Worm (Caenorhabditis elegans): ENCODE measurements around the gene F17H10.4.

Gene F17H10.4

ce11 chrX:13141440-13141839 lies 15.1 kb upstream of the F17H10.4 start, which contains the start of gene F09A5.3 (continued):
- TF ChIP-seq pha-4 (GFP tag; IDR thresholded peaks at IDR 0.05) (no peak), pha-4 (tag; optimal IDR thresholded peaks at IDR 0.05) (no peak), Y105C5A.15 (GFP tag; IDR thresholded peaks at IDR 0.05) (no peak), dmd-8 (GFP tag; IDR thresholded peaks at IDR 0.05) (no peak), snpc-4 (tag; optimal IDR thresholded peaks at IDR 0.05) (no peak), unc-62 (GFP tag; optimal IDR thresholded peaks at IDR 0.05 in 1 of 2) (peak in 1 of 2 experiments; percentile 99), unc-62 (tag; optimal IDR thresholded peaks at IDR 0.05) (no peak), F10B5.3 (tag; optimal IDR thresholded peaks at IDR 0.05) (peak; percentile 8), vab-7 (GFP tag; IDR thresholded peaks at IDR 0.05) (no peak), ceh-62 (tag; optimal IDR thresholded peaks at IDR 0.05) (no peak), attf-4 (tag; optimal IDR thresholded peaks at IDR 0.05) (no peak), mes-2 (tag; optimal IDR thresholded peaks at IDR 0.05; ENCODE audit: poor library complexity, severe bottlenecking) (peak; percentile 17), zip-11 (GFP tag; IDR thresholded peaks at IDR 0.05) (no peak), Y48G9A.11 (GFP tag; IDR thresholded peaks at IDR 0.05) (no peak), ces-1 (GFP tag; optimal IDR thresholded peaks at IDR 0.05) (no peak), nhr-11 (tag; optimal IDR thresholded peaks at IDR 0.05) (peak; percentile 6), nhr-111 (GFP tag; optimal IDR thresholded peaks at IDR 0.05) (no peak), gei-8 (GFP tag; optimal IDR thresholded peaks at IDR 0.05) (no peak), skn-1 (tag; optimal IDR thresholded peaks at IDR 0.05) (no peak)

- TF ChIP-seq dve-1 (tag; optimal IDR thresholded peaks at IDR 0.05; ENCODE audit: insufficient read depth) (peak; percentile 32), lin-1 (GFP tag; IDR thresholded peaks at IDR 0.05) (no peak), ztf-7 (tag; optimal IDR thresholded peaks at IDR 0.05) (no peak), unc-62 (GFP tag; optimal IDR thresholded peaks at IDR 0.05 in 1 of 2) (peak in 1 of 2 experiments; percentile 14), unc-62 (tag; optimal IDR thresholded peaks at IDR 0.05) (no peak), nhr-6 (tag; optimal IDR thresholded peaks at IDR 0.05) (no peak), madf-5 (GFP tag; IDR thresholded peaks at IDR 0.05) (no peak)
These were observed 13.2 kb upstream of the F17H10.4 start, which contains the start of gene ttr-34 for ce11 chrX:13139493-13139892. Gene ttr-34 (plus strand): TSS chrX:13139793.

ce11 chrX:13134807-13135206 lies 8.5 kb upstream of the F17H10.4 start, which contains the start of gene F09A5.2:
Gene F09A5.2 (plus strand): TSS chrX:13135107.
- TF ChIP-seq dmd-6 (GFP tag; IDR thresholded peaks at IDR 0.05) = no peak
- TF ChIP-seq ctbp-1 (GFP tag; IDR thresholded peaks at IDR 0.05) = no peak
- no peak for TF ChIP-seq cey-2 (tag; optimal IDR thresholded peaks at IDR 0.05; ENCODE audit: borderline replicate concordance, insufficient read depth)
- no peak for TF ChIP-seq egl-27 (tag; optimal IDR thresholded peaks at IDR 0.05)
- no peak for TF ChIP-seq dmd-9 (GFP tag; IDR thresholded peaks at IDR 0.05)
- TF ChIP-seq mxl-2 (GFP tag; conservative IDR thresholded peaks at IDR 0.05) = no peak
- no peak for TF ChIP-seq nhr-6 (tag; optimal IDR thresholded peaks at IDR 0.05)
- no peak for TF ChIP-seq dmd-8 (GFP tag; IDR thresholded peaks at IDR 0.05)
- TF ChIP-seq nhr-10 (tag; optimal IDR thresholded peaks at IDR 0.05) = no peak
- TF ChIP-seq nhr-111 (GFP tag; optimal IDR thresholded peaks at IDR 0.05) = no peak
- no peak for TF ChIP-seq saeg-2 (GFP tag; IDR thresholded peaks at IDR 0.05)
- no peak for TF ChIP-seq zfp-2 (tag; optimal IDR thresholded peaks at IDR 0.05)
- TF ChIP-seq unc-130 (GFP tag; optimal IDR thresholded peaks at IDR 0.05) = no peak
- TF ChIP-seq nhr-237 (tag; optimal IDR thresholded peaks at IDR 0.05) = no peak

- TF ChIP-seq nhr-41 (GFP tag; IDR thresholded peaks at IDR 0.05) = no peak
- no peak for TF ChIP-seq daf-16 (GFP tag; optimal IDR thresholded peaks at IDR 0.05)
- peak; percentile 20 for TF ChIP-seq daf-16 (tag; optimal IDR thresholded peaks at IDR 0.05)
- no peak for TF ChIP-seq zip-11 (GFP tag; IDR thresholded peaks at IDR 0.05)
- no peak for TF ChIP-seq nhr-6 (tag; optimal IDR thresholded peaks at IDR 0.05)
- no peak for TF ChIP-seq F44E2.7 (GFP tag; IDR thresholded peaks at IDR 0.05)
- no peak for TF ChIP-seq Y75B8A.6 (GFP tag; IDR thresholded peaks at IDR 0.05)
- no peak for TF ChIP-seq aha-1 (tag)
- no peak for TF ChIP-seq zip-2 (tag; optimal IDR thresholded peaks at IDR 0.05)
- peak; percentile 33 for TF ChIP-seq dve-1 (tag; optimal IDR thresholded peaks at IDR 0.05; ENCODE audit: insufficient read depth)
- TF ChIP-seq F10B5.3 (tag; optimal IDR thresholded peaks at IDR 0.05) = no peak
- no peak for TF ChIP-seq T20F7.1 (GFP tag; optimal IDR thresholded peaks at IDR 0.05)
- TF ChIP-seq php-3 (GFP tag; IDR thresholded peaks at IDR 0.05) = 0 out of 2 replicates have a peak, but pooled peaks have one; percentile 24
- no peak for TF ChIP-seq hmg-1.1 (GFP tag; IDR thresholded peaks at IDR 0.05)
These were observed 3.6 kb upstream of the F17H10.4 start, which contains the start of gene spin-3 for ce11 chrX:13129949-13130348. Gene spin-3 (plus strand): TSS chrX:13130249.

All from whole organism, L4 larva.